Fruit fly (Drosophila melanogaster): Measurements from ENCODE around the gene AIF.

The AIF gene

DNA sequence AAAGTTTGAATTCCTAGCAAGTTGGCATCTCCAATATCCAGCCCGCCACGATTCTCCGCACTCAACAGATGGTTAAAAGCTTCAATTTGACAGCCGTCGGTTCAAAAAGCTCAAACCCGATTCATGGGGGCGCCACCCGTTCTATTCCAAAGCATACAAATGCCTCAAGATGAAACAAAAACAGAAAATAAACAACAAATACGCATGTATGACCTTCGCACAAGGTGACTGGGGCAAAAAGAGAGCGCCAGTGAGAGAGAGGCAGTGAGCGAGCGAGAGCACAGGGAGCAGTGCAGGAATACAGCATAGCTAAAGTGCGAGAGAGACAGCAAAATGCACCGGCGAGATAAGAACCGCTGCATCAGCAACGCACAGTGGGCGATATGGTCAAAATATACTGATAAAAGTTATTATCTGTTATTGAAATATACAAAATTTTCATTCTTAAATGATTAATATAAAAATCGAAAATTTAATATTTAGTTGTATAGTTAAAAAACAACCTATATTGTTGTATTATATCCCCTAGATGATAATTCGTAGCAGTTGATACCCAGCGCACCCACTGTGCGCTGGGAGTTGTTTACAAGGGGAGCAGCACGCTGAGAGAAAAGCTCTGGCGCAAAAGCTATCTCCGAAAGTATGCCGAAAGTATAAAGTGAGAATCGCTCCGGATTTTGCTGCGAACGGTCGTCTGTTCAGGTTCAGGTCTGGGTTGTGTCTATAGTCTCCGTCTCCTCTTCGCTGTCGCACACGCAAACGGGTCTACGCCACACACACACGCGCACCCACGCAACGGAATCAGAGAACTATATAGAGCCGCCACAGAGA, 21.2 kb upstream of the AIF start, which contains the start of gene Glyp (continued):
- TF ChIP-seq lilli (GFP tag; optimal IDR thresholded peaks at IDR 0.05) (peak; percentile 95), PHDP (tag; optimal IDR thresholded peaks at IDR 0.05) (peak; percentile 99), gsb-n (tag; optimal IDR thresholded peaks at IDR 0.05) (peak; percentile 95), chinmo (GFP tag; IDR thresholded peaks at IDR 0.05; ENCODE audit: partially characterized antibody) (peak; percentile 100), CG31365 (tag; optimal IDR thresholded peaks at IDR 0.05) (peak; percentile 69), hth (optimal IDR thresholded peaks at IDR 0.05) (no peak), CG14014 (GFP tag; IDR thresholded peaks at IDR 0.05) (peak; percentile 96), CG3065 (GFP tag; optimal IDR thresholded peaks at IDR 0.05) (peak; percentile 81), sc (optimal IDR thresholded peaks at IDR 0.05) (no peak), sc (GFP tag; optimal IDR thresholded peaks at IDR 0.05) (peak; percentile 96), CG17186 (GFP tag; optimal IDR thresholded peaks at IDR 0.05) (peak; percentile 66), slou (GFP tag; optimal IDR thresholded peaks at IDR 0.05) (peak; percentile 89), dysf (GFP tag; IDR thresholded peaks at IDR 0.05) (peak; percentile 98), en (GFP tag; optimal IDR thresholded peaks at IDR 0.05) (no peak), CG34376 (GFP tag; optimal IDR thresholded peaks at IDR 0.05) (peak; percentile 98), tgo (GFP tag; IDR thresholded peaks at IDR 0.05) (peak; percentile 96), Vsx1 (GFP tag; optimal IDR thresholded peaks at IDR 0.05) (peak; percentile 95), CG8944 (GFP tag; optimal IDR thresholded peaks at IDR 0.05) (peak; percentile 19), CG16779 (GFP tag; IDR thresholded peaks at IDR 0.05) (peak; percentile 88), CG7928 (GFP tag; optimal IDR thresholded peaks at IDR 0.05) (peak; percentile 80), HHEX (GFP tag; optimal IDR thresholded peaks at IDR 0.05) (peak; percentile 98), dm (GFP tag; optimal IDR thresholded peaks at IDR 0.05) (peak; percentile 31), sd (tag; optimal IDR thresholded peaks at IDR 0.05) (peak; percentile 92), CG13624 (GFP tag; optimal IDR thresholded peaks at IDR 0.05) (peak; percentile 73), CG13775 (GFP tag; optimal IDR thresholded peaks at IDR 0.05) (peak; percentile 97), D19B (GFP tag; optimal IDR thresholded peaks at IDR 0.05) (peak; percentile 94), Fer2 (tag; optimal IDR thresholded peaks at IDR 0.05) (peak; percentile 95), crc (GFP tag; optimal IDR thresholded peaks at IDR 0.05) (peak; percentile 10), CG12942 (GFP tag; optimal IDR thresholded peaks at IDR 0.05) (peak; percentile 95), Ssrp (tag; optimal IDR thresholded peaks at IDR 0.05) (peak; percentile 96), CG8765 (GFP tag; IDR thresholded peaks at IDR 0.05) (peak; percentile 83), ems (GFP tag; optimal IDR thresholded peaks at IDR 0.05) (peak; percentile 85), CG1529 (GFP tag; optimal IDR thresholded peaks at IDR 0.05) (peak; percentile 95), NK7.1 (GFP tag; optimal IDR thresholded peaks at IDR 0.05) (no peak), Adf1 (GFP tag; IDR thresholded peaks at IDR 0.05) (peak; percentile 83), Ptx1 (GFP tag; IDR thresholded peaks at IDR 0.05) (peak; percentile 97), CG9876 (GFP tag; optimal IDR thresholded peaks at IDR 0.05) (no peak), dati (GFP tag; IDR thresholded peaks at IDR 0.05) (0 out of 2 replicates have a peak, but pooled peaks have one; percentile 49), Gsc (GFP tag; IDR thresholded peaks at IDR 0.05) (peak; percentile 43; the same call in 1 of the 2 replicates), CG11093 (GFP tag; IDR thresholded peaks at IDR 0.05) (peak; percentile 92), Oaz (GFP tag; IDR thresholded peaks at IDR 0.05) (peak; percentile 89), CHES-1-like (GFP tag; optimal IDR thresholded peaks at IDR 0.05) (peak; percentile 31), otp (GFP tag; IDR thresholded peaks at IDR 0.05) (peak; percentile 84; the same call in 2 of the 3 replicates), MESR4 (GFP tag; optimal IDR thresholded peaks at IDR 0.05) (peak; percentile 13), CG32532 (GFP tag; IDR thresholded peaks at IDR 0.05) (peak; percentile 97), hbn (GFP tag; IDR thresholded peaks at IDR 0.05; ENCODE audit: partially characterized antibody) (no peak; the same call in 1 of the 2 replicates), CG10654 (GFP tag; optimal IDR thresholded peaks at IDR 0.05) (peak; percentile 90), CG13424 (tag; optimal IDR thresholded peaks at IDR 0.05) (peak; percentile 98), Dp (GFP tag; optimal IDR thresholded peaks at IDR 0.05) (peak; percentile 99), croc (GFP tag; conservative IDR thresholded peaks at IDR 0.05) (peak; percentile 92)
